Worm (Caenorhabditis elegans): ENCODE measurements around the gene srg-22.
A peak's percentile ranks its signal among the peaks of the same experiment; 100 is the strongest.

Gene srg-22

ce11 chrII:3076915-3077314, 16.3 kb downstream of the srg-22 start, which contains the start of gene Y25C1A.8 (continued):
- TF ChIP-seq attf-4 (tag; optimal IDR thresholded peaks at IDR 0.05) (no peak), lin-29 (GFP tag; IDR thresholded peaks at IDR 0.05) (peak; percentile 80), arid-1 (GFP tag; conservative IDR thresholded peaks at IDR 0.05) (peak; percentile 83), nhr-42 (GFP tag; IDR thresholded peaks at IDR 0.05) (peak; percentile 75), zfp-3 (GFP tag; conservative IDR thresholded peaks at IDR 0.05) (peak; percentile 85), ceh-44 (GFP tag; IDR thresholded peaks at IDR 0.05) (0 out of 2 replicates have a peak, but pooled peaks have one; percentile 17), skn-1 (tag; optimal IDR thresholded peaks at IDR 0.05) (no peak), T20F7.1 (GFP tag; optimal IDR thresholded peaks at IDR 0.05) (no peak), egl-43 (GFP tag; IDR thresholded peaks at IDR 0.05) (peak; percentile 82), egl-27 (tag; optimal IDR thresholded peaks at IDR 0.05) (no peak), dmd-6 (GFP tag; IDR thresholded peaks at IDR 0.05) (peak; percentile 83), nhr-25 (tag; optimal IDR thresholded peaks at IDR 0.05; ENCODE audit: borderline replicate concordance, insufficient read depth) (peak; percentile 7), duxl-1 (tag; optimal IDR thresholded peaks at IDR 0.05; ENCODE audit: poor library complexity) (peak; percentile 95), Y48G9A.11 (GFP tag; IDR thresholded peaks at IDR 0.05) (0 out of 2 replicates have a peak, but pooled peaks have one; percentile 31), spr-3 (GFP tag; optimal IDR thresholded peaks at IDR 0.05) (peak; percentile 94), zag-1 (tag; optimal IDR thresholded peaks at IDR 0.05) (no peak), lsy-2 (tag; optimal IDR thresholded peaks at IDR 0.05) (peak; percentile 99 to 100), gei-8 (GFP tag; optimal IDR thresholded peaks at IDR 0.05) (peak; percentile 38), zip-2 (tag; optimal IDR thresholded peaks at IDR 0.05) (peak; percentile 68), mdt-29 (GFP tag; IDR thresholded peaks at IDR 0.05) (peak; percentile 45; the same call in 1 of the 2 replicates), nhr-76 (tag; optimal IDR thresholded peaks at IDR 0.05) (no peak), spr-1 (tag; optimal IDR thresholded peaks at IDR 0.05) (peak; percentile 92), fos-1 (tag; optimal IDR thresholded peaks at IDR 0.05) (no peak), snpc-1.2 (GFP tag; IDR thresholded peaks at IDR 0.05) (peak; percentile 66), snpc-4 (tag; optimal IDR thresholded peaks at IDR 0.05) (peak; percentile 48), daf-8 (GFP tag; IDR thresholded peaks at IDR 0.05) (no peak), F44E2.7 (GFP tag; IDR thresholded peaks at IDR 0.05) (peak; percentile 70; the same call in 1 of the 2 replicates), hlh-11 (tag; optimal IDR thresholded peaks at IDR 0.05) (peak; percentile 89), unc-62 (GFP tag; optimal IDR thresholded peaks at IDR 0.05 in 1 of 2) (peak in 1 of 2 experiments; percentile 92), unc-62 (tag; optimal IDR thresholded peaks at IDR 0.05) (no peak), nhr-11 (tag; optimal IDR thresholded peaks at IDR 0.05) (peak; percentile 80), Y105C5A.15 (GFP tag; IDR thresholded peaks at IDR 0.05) (no peak), daf-16 (GFP tag; optimal IDR thresholded peaks at IDR 0.05) (peak in 1 of 2 experiments; percentile 54), daf-16 (tag; optimal IDR thresholded peaks at IDR 0.05) (peak; percentile 49), ces-1 (GFP tag; optimal IDR thresholded peaks at IDR 0.05) (peak; percentile 28), mes-2 (tag; optimal IDR thresholded peaks at IDR 0.05; ENCODE audit: poor library complexity, severe bottlenecking) (peak; percentile 96), madf-9 (GFP tag; conservative IDR thresholded peaks at IDR 0.05) (peak; percentile 81), unc-130 (GFP tag; optimal IDR thresholded peaks at IDR 0.05) (peak; percentile 35), ztf-11 (tag; optimal IDR thresholded peaks at IDR 0.05) (no peak), hlh-30 (tag; optimal IDR thresholded peaks at IDR 0.05; ENCODE audit: insufficient read depth) (peak; percentile 92), madf-5 (GFP tag; IDR thresholded peaks at IDR 0.05) (no peak), ceh-20 (GFP tag; IDR thresholded peaks at IDR 0.05) (peak; percentile 86), ztf-7 (tag; optimal IDR thresholded peaks at IDR 0.05) (peak; percentile 83), dmd-9 (GFP tag; IDR thresholded peaks at IDR 0.05) (peak; percentile 71), nhr-6 (tag; optimal IDR thresholded peaks at IDR 0.05) (peak; percentile 82), mxl-2 (GFP tag; conservative IDR thresholded peaks at IDR 0.05) (0 out of 2 replicates have a peak, but pooled peaks have one; percentile 49), ceh-32 (tag; optimal IDR thresholded peaks at IDR 0.05; ENCODE audit: poor library complexity) (peak; percentile 46), fkh-10 (GFP tag; optimal IDR thresholded peaks at IDR 0.05) (peak; percentile 53), sdz-12 (GFP tag; optimal IDR thresholded peaks at IDR 0.05) (no peak), F49E8.2 (tag; optimal IDR thresholded peaks at IDR 0.05; ENCODE audit: borderline replicate concordance) (peak; percentile 67), pqm-1 (tag; optimal IDR thresholded peaks at IDR 0.05) (peak; percentile 6)
